Fruit fly (Drosophila melanogaster): Measurements from ENCODE around the gene Bka.

Bka gene

DNA sequence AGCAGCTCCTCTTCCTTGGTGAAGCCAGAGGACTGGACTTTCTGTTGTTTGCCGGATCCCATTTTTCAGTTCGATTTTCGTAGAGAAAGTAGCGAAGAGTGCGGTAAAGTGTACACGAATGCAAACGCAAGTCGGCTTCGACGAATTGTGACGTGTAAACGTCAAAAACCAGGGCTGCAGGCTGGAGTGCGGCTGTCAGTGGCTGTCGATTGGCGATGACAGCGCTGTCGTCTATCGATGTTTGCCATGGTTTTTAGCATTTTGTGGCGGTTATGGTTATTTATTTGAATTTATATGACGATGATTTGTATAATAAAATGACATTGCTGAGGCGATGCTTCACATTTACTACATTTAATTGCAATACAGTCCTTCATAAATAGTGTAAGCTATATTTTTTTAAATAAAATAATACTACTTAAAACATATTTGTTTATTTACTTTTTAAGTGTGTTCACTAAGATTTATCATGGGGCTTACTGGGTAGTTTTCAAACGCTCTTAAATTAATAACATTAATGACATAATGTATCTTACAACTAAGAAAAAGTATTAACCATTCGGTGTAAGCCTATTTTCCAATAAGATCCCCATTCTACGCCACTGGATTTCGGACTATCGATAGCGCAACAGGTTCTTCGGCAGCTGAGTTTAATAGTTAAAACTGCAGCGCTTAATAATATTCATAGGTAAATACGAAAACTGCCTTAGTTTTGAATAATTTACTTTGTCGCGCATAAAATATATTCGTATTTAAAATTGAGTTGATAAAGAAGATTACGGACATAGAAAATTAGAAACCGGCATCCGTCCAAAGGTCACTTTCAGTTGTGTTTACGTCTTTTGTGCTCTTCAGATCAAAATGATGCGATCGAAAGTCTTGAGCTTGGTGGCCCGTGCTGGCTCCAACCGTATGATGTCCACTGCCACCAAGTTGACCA is 23.2 kb downstream of the Bka start, which contains the start of the genes CG5885 and CG4598 (continued):
- TF ChIP-seq CG15073 (GFP tag; optimal IDR thresholded peaks at IDR 0.05) (no peak), exex (tag; optimal IDR thresholded peaks at IDR 0.05) (peak; percentile 44), Scr (GFP tag; IDR thresholded peaks at IDR 0.05; ENCODE audit: partially characterized antibody) (peak; percentile 75), CG2120 (GFP tag; optimal IDR thresholded peaks at IDR 0.05) (peak; percentile 76), Tbp (GFP tag; optimal IDR thresholded peaks at IDR 0.05) (no peak), trem (tag; optimal IDR thresholded peaks at IDR 0.05) (peak; percentile 23), her (GFP tag; optimal IDR thresholded peaks at IDR 0.05) (no peak), CG17612 (GFP tag; IDR thresholded peaks at IDR 0.05) (no peak), CoRest (tag; optimal IDR thresholded peaks at IDR 0.05) (peak; percentile 79), en (GFP tag; optimal IDR thresholded peaks at IDR 0.05) (no peak), rib (GFP tag; IDR thresholded peaks at IDR 0.05) (0 out of 2 replicates have a peak, but pooled peaks have one; percentile 34), Blimp-1 (GFP tag; optimal IDR thresholded peaks at IDR 0.05) (peak; percentile 46), Dbx (GFP tag; IDR thresholded peaks at IDR 0.05) (peak; percentile 80), CkIIα-i1 (GFP tag; IDR thresholded peaks at IDR 0.05) (no peak), CG32772 (GFP tag; IDR thresholded peaks at IDR 0.05) (peak; percentile 28; the same call in 1 of the 2 replicates), CG13287 (GFP tag; IDR thresholded peaks at IDR 0.05; ENCODE audit: partially characterized antibody) (peak; percentile 80), chif (GFP tag; optimal IDR thresholded peaks at IDR 0.05) (peak in 1 of 2 experiments; percentile 30), luna (GFP tag; optimal IDR thresholded peaks at IDR 0.05) (no peak), CG9932 (GFP tag; IDR thresholded peaks at IDR 0.05) (peak; percentile 82), CG10431 (GFP tag; optimal IDR thresholded peaks at IDR 0.05) (peak; percentile 57), hth (optimal IDR thresholded peaks at IDR 0.05) (no peak), CG16863 (GFP tag; optimal IDR thresholded peaks at IDR 0.05) (peak; percentile 27), sr (GFP tag; IDR thresholded peaks at IDR 0.05) (no peak; the same call in 2 of the 3 replicates), zf30C (GFP tag; optimal IDR thresholded peaks at IDR 0.05) (no peak), dan (GFP tag; IDR thresholded peaks at IDR 0.05) (no peak), Doc2 (GFP tag; IDR thresholded peaks at IDR 0.05) (no peak), Atf3 (GFP tag; optimal IDR thresholded peaks at IDR 0.05) (peak; percentile 27), eve (GFP tag; optimal IDR thresholded peaks at IDR 0.05) (no peak), CG1602 (GFP tag; optimal IDR thresholded peaks at IDR 0.05) (peak; percentile 69), CG18011 (GFP tag; optimal IDR thresholded peaks at IDR 0.05) (peak; percentile 11), D19B (GFP tag; optimal IDR thresholded peaks at IDR 0.05) (peak; percentile 13), sc (optimal IDR thresholded peaks at IDR 0.05) (no peak), sc (GFP tag; optimal IDR thresholded peaks at IDR 0.05) (peak; percentile 28), klu (GFP tag; IDR thresholded peaks at IDR 0.05) (no peak; the same call in 1 of the 2 replicates), CG6813 (GFP tag; optimal IDR thresholded peaks at IDR 0.05) (peak; percentile 23), Ets65A (GFP tag) (peak; percentile 87), Meics (GFP tag; optimal IDR thresholded peaks at IDR 0.05) (peak; percentile 56), usp (GFP tag; optimal IDR thresholded peaks at IDR 0.05) (no peak), CG12155 (GFP tag; optimal IDR thresholded peaks at IDR 0.05) (peak; percentile 69), lilli (GFP tag; optimal IDR thresholded peaks at IDR 0.05) (peak; percentile 80), gcm2 (GFP tag; optimal IDR thresholded peaks at IDR 0.05) (peak; percentile 25), CG6654 (GFP tag; optimal IDR thresholded peaks at IDR 0.05) (no peak), HLH4C (GFP tag; IDR thresholded peaks at IDR 0.05; ENCODE audit: partially characterized antibody) (peak; percentile 82), Camta (GFP tag; optimal IDR thresholded peaks at IDR 0.05) (no peak), CG15269 (tag; optimal IDR thresholded peaks at IDR 0.05) (peak; percentile 80), YL-1 (GFP tag; optimal IDR thresholded peaks at IDR 0.05) (peak; percentile 89), tin (GFP tag; optimal IDR thresholded peaks at IDR 0.05) (peak; percentile 48), gcm (GFP tag; optimal IDR thresholded peaks at IDR 0.05) (peak; percentile 38), CG11093 (GFP tag; IDR thresholded peaks at IDR 0.05) (no peak), pb (GFP tag; optimal IDR thresholded peaks at IDR 0.05) (no peak)
